Fruit fly (Drosophila melanogaster): ENCODE data around the gene CG14435.
A peak's percentile ranks its signal among the peaks of the same experiment; 100 is the strongest.

The CG14435 gene

dm6 chrX:6860413-6861089 lies 16.8 kb upstream of the CG14435 start:
- TF ChIP-seq CG13296 (GFP tag; optimal IDR thresholded peaks at IDR 0.05) (no peak), ase (GFP tag; IDR thresholded peaks at IDR 0.05) (0 out of 3 replicates have a peak, but pooled peaks have one; percentile 20), Rfx (GFP tag; IDR thresholded peaks at IDR 0.05) (peak; percentile 68), Hr39 (optimal IDR thresholded peaks at IDR 0.05) (no peak), Nf-YB (GFP tag; optimal IDR thresholded peaks at IDR 0.05) (no peak), zen (tag; optimal IDR thresholded peaks at IDR 0.05) (peak; percentile 25), ash1 (GFP tag; optimal IDR thresholded peaks at IDR 0.05) (no peak), CG6175 (GFP tag; IDR thresholded peaks at IDR 0.05) (no peak), CG30020 (tag; optimal IDR thresholded peaks at IDR 0.05) (no peak), Adf1 (GFP tag; IDR thresholded peaks at IDR 0.05) (no peak), Tbp (GFP tag; optimal IDR thresholded peaks at IDR 0.05) (no peak), CG5245 (GFP tag; optimal IDR thresholded peaks at IDR 0.05) (no peak), CG11695 (GFP tag; IDR thresholded peaks at IDR 0.05) (no peak), CG31388 (GFP tag; optimal IDR thresholded peaks at IDR 0.05) (no peak), tll (GFP tag; optimal IDR thresholded peaks at IDR 0.05) (no peak), CG11085 (GFP tag; IDR thresholded peaks at IDR 0.05) (no peak), CG7745 (tag; optimal IDR thresholded peaks at IDR 0.05) (no peak), Ssrp (tag; optimal IDR thresholded peaks at IDR 0.05) (peak; percentile 30), CG18764 (GFP tag; optimal IDR thresholded peaks at IDR 0.05) (peak; percentile 3), Dll (GFP tag; IDR thresholded peaks at IDR 0.05; ENCODE audit: partially characterized antibody) (no peak), maf-S (GFP tag; optimal IDR thresholded peaks at IDR 0.05) (no peak), Lim3 (GFP tag; IDR thresholded peaks at IDR 0.05) (no peak), CG32767 (GFP tag; IDR thresholded peaks at IDR 0.05) (no peak), lov (optimal IDR thresholded peaks at IDR 0.05) (no peak), lov (GFP tag; IDR thresholded peaks at IDR 0.05) (no peak), pnt (GFP tag; optimal IDR thresholded peaks at IDR 0.05) (no peak), cas (GFP tag; IDR thresholded peaks at IDR 0.05) (no peak), CG17359 (tag; optimal IDR thresholded peaks at IDR 0.05) (peak; percentile 36), CG8924 (tag; optimal IDR thresholded peaks at IDR 0.05) (no peak), salm (tag; optimal IDR thresholded peaks at IDR 0.05) (no peak), Bteb2 (GFP tag; optimal IDR thresholded peaks at IDR 0.05) (no peak), unpg (GFP tag; optimal IDR thresholded peaks at IDR 0.05) (peak; percentile 11), CG11560 (tag; IDR thresholded peaks at IDR 0.05) (no peak), Dek (tag; optimal IDR thresholded peaks at IDR 0.05) (no peak), CG10654 (GFP tag; optimal IDR thresholded peaks at IDR 0.05) (no peak), CG10462 (GFP tag; optimal IDR thresholded peaks at IDR 0.05) (no peak), CG10959 (GFP tag; IDR thresholded peaks at IDR 0.05) (no peak), Dfd (GFP tag; optimal IDR thresholded peaks at IDR 0.05) (no peak), H2.0 (GFP tag; IDR thresholded peaks at IDR 0.05) (no peak), en (GFP tag; optimal IDR thresholded peaks at IDR 0.05) (no peak), CG32532 (GFP tag; IDR thresholded peaks at IDR 0.05) (no peak), CG18262 (tag; optimal IDR thresholded peaks at IDR 0.05) (peak; percentile 55), CG43689 (GFP tag; IDR thresholded peaks at IDR 0.05) (no peak), CG30403 (GFP tag; optimal IDR thresholded peaks at IDR 0.05) (peak; percentile 1), dmrt11E (tag; optimal IDR thresholded peaks at IDR 0.05) (peak; percentile 37), Oli (tag; optimal IDR thresholded peaks at IDR 0.05) (peak; percentile 51), ind (GFP tag; optimal IDR thresholded peaks at IDR 0.05) (peak; percentile 35), Trl (optimal IDR thresholded peaks at IDR 0.05) (peak; percentile 27 to 69), Trl (GFP tag; optimal IDR thresholded peaks at IDR 0.05) (no peak), fd102C (GFP tag; optimal IDR thresholded peaks at IDR 0.05) (no peak), bsh (GFP tag; optimal IDR thresholded peaks at IDR 0.05) (peak in 1 of 2 experiments; percentile 59), zfh1 (GFP tag; IDR thresholded peaks at IDR 0.05) (peak; percentile 43; the same call in 1 of the 3 replicates)

All from whole organism, embryonic.